Worm (Caenorhabditis elegans) whole organism, L2 larva: ENCODE data around the gene lsm-4.

Experiments
- egl-27 ChIP-seq: sonication (generic microtip); optimal IDR thresholded peaks from 3 replicates; lab custom pipeline; 2017; ENCODE audit warnings: missing biosample characterization, missing genetic modification reagents, missing genetic modification characterization
- elt-1 ChIP-seq: fragments of 150-350 bp; optimal IDR thresholded peaks from 2 replicates; lab custom pipeline; 2014; ENCODE audit warnings: missing biosample characterization, missing genetic modification characterization
- skn-1 ChIP-seq: sonication (generic microtip); optimal IDR thresholded peaks from 2 replicates; lab custom pipeline; 2017; ENCODE audit warnings: missing biosample characterization, missing genetic modification characterization
- zag-1 ChIP-seq: fragments of 150-350 bp; optimal IDR thresholded peaks from 2 replicates; lab custom pipeline; 2014; ENCODE audit warnings: missing biosample characterization, missing genetic modification characterization

DNA sequence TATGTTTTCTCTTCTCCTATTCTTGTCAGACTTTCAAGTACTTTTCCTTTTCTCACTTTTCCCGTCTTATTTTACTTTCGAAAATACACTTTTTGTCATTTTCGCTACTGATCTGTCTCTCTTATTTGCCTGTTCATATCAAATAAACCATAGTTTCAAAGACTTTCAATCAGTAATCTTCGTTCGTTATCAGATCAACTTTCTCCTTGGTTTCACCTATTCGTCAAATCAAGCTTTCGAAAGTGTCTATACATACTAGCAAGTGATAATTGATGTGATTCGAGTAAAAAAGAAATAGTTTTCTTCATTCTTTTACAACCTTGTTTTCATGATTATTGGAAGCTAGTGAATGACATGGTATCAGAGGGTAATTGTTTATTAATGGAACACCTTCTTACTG, 10.2 kb downstream of the lsm-4 start:
- no peak for TF ChIP-seq elt-1 (tag; lab: Kevin White, UChicago)
- TF ChIP-seq skn-1 = no peak
- TF ChIP-seq egl-27 = no peak
- no peak for TF ChIP-seq zag-1
